Fruit fly (Drosophila melanogaster): Measurements from ENCODE around the gene Art3.
A peak's percentile ranks its signal among the peaks of the same experiment; 100 is the strongest.

Gene Art3

DNA sequence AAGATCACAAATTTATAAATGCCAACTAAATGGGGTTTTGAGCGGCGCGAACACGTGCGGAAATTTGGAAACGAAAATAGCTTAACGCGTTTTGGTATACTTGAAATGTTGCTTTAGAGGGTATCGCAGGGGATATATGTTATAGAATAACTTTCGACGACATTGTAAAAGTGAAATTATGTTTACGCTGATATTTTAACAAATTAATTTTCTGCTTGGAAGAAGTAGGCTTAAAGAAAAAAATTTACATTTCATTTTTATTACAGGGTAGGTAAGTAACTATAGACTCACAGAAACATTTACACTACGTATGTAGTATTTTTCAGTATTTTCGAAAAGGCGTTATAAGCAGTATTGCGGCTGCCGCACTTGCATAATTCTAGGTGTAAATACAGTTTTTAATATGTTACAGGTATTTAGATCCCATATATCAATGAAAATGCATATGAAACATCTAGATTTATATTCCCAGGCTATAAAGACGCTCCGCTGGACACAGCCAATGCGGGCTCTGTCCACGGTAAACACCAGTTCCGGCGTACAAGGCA lies at the start of gene Art3, which contains the start of gene mRpS10:
TSS of gene Art3 (minus strand) at position 80 of the 548 bp plus-strand sequence.
TSS of gene mRpS10 (plus strand) at position 337 of the 548 bp plus-strand sequence.
- TF ChIP-seq Dll (optimal IDR thresholded peaks at IDR 0.05) (no peak), usp (GFP tag; optimal IDR thresholded peaks at IDR 0.05) (no peak), psq (optimal IDR thresholded peaks at IDR 0.05) (no peak), pan (optimal IDR thresholded peaks at IDR 0.05) (peak; percentile 98), CG8478 (optimal IDR thresholded peaks at IDR 0.05) (no peak), EcR (GFP tag; optimal IDR thresholded peaks at IDR 0.05) (no peak)

DNA sequence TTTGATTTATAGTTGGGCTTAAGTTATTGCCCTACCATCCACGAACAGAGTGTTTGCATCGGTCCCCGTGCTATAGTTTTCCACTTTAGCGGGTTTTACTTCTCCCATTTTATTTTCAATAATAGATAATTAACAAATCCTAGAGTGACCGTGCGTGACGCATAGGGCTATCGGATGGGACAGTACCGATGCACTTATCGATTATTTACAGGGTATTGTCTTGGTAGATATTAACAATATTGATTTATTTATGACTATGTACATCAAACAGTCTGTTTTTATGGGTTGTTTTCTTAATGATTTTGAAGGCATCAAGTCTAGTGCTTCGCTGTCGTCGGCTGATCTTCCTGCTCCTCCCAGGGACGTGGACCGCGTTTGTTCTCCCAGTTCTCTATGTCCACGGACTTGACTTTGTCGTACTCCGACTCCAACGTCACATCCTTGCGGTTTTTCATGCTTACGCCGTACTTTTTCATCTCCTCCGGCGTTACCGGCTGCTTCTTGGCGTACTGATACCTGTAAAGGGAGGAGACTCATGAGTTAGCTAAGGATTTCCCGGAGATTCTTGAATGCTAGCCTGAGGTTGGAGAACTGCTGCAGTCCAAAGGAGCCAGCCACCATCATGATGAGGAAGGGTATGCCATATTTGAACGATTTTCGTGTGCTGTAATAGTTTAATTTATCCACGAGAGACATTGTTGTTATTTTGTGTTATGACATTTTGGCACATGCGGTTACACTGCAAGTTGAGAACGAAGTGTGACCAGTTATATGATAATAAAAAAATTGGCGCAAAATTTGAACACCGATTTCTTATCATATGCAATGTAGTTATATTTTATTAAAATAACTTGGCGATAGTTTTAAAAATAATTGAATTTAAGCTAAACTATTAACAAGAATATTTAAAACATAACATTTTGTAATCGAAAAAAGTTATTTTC lies 49.0 kb upstream of the Art3 start, which contains the start of the genes MRG15 and Tm1:
TSS of gene MRG15 (minus strand) at position 184 of the 944 bp plus-strand sequence.
TSS of gene Tm1 (plus strand) at position 295 of the 944 bp plus-strand sequence.
- TF ChIP-seq EcR (GFP tag; optimal IDR thresholded peaks at IDR 0.05) (no peak), Dll (optimal IDR thresholded peaks at IDR 0.05) (no peak), pan (optimal IDR thresholded peaks at IDR 0.05) (peak; percentile 77)

DNA sequence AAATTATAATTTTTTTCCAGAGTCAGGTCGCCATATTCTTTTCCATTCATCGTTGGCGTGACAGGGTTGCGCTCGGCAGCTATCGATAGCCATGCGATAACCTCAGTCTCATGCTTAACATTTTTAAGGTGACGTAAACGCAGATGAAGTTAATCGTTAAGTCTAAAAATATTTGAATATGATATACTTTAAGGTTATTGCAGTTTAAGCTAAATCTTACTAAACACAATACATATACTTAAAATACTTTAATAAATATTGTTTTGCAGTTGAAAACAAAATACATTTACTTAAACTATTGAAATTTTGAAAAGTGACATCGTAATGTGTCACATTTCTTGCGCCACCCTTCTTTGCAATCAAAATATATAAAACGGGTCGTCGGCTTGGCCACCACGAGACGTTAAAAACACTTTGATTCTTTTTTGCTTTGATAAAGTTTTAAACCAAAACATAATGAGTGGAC lies 46.0 kb upstream of the Art3 start, which contains the start of the genes Cp190 and CG4338:
TSS of gene Cp190 (minus strand) at position 84 of the 466 bp plus-strand sequence.
TSS of gene CG4338 (plus strand) at position 365 of the 466 bp plus-strand sequence.
- TF ChIP-seq psq (optimal IDR thresholded peaks at IDR 0.05) (no peak), Dll (optimal IDR thresholded peaks at IDR 0.05) (no peak), EcR (GFP tag; optimal IDR thresholded peaks at IDR 0.05) (no peak), pan (optimal IDR thresholded peaks at IDR 0.05) (no peak), CG8478 (optimal IDR thresholded peaks at IDR 0.05) (no peak), usp (GFP tag; optimal IDR thresholded peaks at IDR 0.05) (no peak)

DNA sequence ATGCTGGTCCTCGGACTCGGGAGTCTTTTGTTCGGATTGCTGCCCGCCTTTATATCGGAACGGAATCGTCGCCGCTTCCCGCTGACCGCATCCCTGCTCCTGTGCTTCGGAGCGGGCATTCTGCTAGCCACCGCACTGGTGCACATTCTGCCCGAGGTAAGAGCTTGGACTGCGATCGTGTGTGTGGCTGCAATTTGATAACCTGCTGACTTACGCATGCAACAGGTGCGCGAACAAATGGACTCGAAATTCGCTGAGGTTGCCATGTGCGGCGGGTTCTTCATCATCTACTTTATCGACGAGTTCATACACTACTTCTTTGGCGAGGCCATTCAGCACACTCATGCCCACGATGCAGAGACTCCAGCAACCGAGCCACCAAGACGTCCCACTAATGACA lies 39.6 kb upstream of the Art3 start:
- no peak for TF ChIP-seq pan (optimal IDR thresholded peaks at IDR 0.05)
- TF ChIP-seq EcR (GFP tag; optimal IDR thresholded peaks at IDR 0.05) = no peak
- no peak for TF ChIP-seq psq (optimal IDR thresholded peaks at IDR 0.05)
- no peak for TF ChIP-seq usp (GFP tag; optimal IDR thresholded peaks at IDR 0.05)
- no peak for TF ChIP-seq Dll (optimal IDR thresholded peaks at IDR 0.05)
- no peak for TF ChIP-seq CG8478 (optimal IDR thresholded peaks at IDR 0.05)

DNA sequence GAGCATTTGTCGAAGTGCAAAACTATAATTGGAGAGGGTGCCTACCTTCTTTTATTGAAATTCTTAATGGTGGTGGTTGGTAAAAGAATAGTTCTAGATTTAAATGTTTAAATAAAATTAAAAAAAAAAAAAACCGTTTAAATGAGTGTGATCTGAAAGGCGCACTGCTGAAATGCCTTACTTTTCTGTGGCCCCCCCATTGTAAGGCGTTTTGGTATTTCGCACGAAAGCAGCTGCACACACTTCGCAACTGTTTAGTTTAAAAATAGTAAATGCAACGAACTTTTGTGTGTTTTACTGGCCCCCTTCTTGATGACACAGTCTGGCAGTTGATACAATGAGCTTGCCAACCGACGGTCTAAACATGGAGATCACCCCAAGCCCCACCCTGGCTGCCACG lies 39.2 kb upstream of the Art3 start, which contains the start of the genes CG14864 and Zip88E:
TSS of gene CG14864 (minus strand) at position 113 of the 400 bp plus-strand sequence.
TSS of gene Zip88E (plus strand) at position 237 of the 400 bp plus-strand sequence.
- TF ChIP-seq psq (optimal IDR thresholded peaks at IDR 0.05) (no peak), CG8478 (optimal IDR thresholded peaks at IDR 0.05) (no peak), pan (optimal IDR thresholded peaks at IDR 0.05) (no peak), Dll (optimal IDR thresholded peaks at IDR 0.05) (no peak), usp (GFP tag; optimal IDR thresholded peaks at IDR 0.05) (no peak), EcR (GFP tag; optimal IDR thresholded peaks at IDR 0.05) (no peak)

DNA sequence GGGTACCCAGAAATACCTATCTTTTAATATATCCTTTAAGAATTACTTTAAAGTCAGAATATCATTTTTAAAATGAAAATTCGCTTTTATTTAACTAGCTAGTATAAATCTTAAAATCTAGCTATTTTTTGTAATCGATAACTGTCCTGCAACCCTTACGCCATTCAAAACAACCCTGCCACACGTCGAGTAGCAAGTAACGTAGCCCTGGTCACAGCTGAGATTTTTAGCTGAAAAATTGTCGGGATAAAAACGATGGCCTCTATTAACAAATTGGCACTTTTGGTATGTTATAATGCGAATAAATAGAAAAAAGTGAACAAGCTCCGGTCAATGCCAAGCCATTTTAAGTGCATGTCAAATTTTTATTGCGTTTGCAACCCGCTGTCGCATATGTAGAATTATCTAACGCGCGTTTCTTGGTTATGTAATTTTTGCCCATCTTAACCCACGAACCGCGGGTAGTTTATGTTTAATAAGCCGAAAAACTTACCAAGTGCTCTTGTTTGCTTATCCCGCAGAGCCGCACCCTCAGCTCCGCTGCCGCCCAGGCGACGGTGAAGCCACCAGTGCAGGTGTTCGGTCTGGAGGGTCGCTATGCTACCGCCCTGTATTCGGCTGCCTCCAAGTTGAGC lies 36.3 kb upstream of the Art3 start, which contains the start of gene ATPsynO:
TSS of gene ATPsynO (plus strand) at position 186 of the 635 bp plus-strand sequence.
- TF ChIP-seq psq (optimal IDR thresholded peaks at IDR 0.05) = no peak
- no peak for TF ChIP-seq pan (optimal IDR thresholded peaks at IDR 0.05)
- no peak for TF ChIP-seq usp (GFP tag; optimal IDR thresholded peaks at IDR 0.05)
- no peak for TF ChIP-seq Dll (optimal IDR thresholded peaks at IDR 0.05)

DNA sequence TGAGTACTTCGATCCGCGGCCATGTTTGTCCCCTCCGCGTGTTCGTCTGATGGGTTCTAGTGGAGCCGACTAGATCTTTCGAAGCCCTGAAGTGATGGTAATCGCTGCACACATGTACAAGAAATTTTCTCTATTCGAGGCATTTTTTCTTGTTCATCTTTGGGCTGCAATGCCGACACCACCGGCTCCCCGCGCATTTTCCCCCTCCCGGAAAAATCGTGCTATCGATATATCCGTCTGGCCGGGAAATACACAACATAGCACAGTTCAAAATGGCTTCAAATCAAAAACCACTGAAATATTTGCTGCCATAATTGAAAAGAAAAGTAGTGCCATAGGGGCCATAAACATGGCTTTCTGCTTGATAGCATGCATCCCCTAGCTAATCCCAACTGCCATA lies 34.7 kb upstream of the Art3 start:
- no peak for TF ChIP-seq Dll (optimal IDR thresholded peaks at IDR 0.05)
- TF ChIP-seq EcR (GFP tag; optimal IDR thresholded peaks at IDR 0.05) = no peak
- no peak for TF ChIP-seq usp (GFP tag; optimal IDR thresholded peaks at IDR 0.05)
- no peak for TF ChIP-seq psq (optimal IDR thresholded peaks at IDR 0.05)
- no peak for TF ChIP-seq CG8478 (optimal IDR thresholded peaks at IDR 0.05)

DNA sequence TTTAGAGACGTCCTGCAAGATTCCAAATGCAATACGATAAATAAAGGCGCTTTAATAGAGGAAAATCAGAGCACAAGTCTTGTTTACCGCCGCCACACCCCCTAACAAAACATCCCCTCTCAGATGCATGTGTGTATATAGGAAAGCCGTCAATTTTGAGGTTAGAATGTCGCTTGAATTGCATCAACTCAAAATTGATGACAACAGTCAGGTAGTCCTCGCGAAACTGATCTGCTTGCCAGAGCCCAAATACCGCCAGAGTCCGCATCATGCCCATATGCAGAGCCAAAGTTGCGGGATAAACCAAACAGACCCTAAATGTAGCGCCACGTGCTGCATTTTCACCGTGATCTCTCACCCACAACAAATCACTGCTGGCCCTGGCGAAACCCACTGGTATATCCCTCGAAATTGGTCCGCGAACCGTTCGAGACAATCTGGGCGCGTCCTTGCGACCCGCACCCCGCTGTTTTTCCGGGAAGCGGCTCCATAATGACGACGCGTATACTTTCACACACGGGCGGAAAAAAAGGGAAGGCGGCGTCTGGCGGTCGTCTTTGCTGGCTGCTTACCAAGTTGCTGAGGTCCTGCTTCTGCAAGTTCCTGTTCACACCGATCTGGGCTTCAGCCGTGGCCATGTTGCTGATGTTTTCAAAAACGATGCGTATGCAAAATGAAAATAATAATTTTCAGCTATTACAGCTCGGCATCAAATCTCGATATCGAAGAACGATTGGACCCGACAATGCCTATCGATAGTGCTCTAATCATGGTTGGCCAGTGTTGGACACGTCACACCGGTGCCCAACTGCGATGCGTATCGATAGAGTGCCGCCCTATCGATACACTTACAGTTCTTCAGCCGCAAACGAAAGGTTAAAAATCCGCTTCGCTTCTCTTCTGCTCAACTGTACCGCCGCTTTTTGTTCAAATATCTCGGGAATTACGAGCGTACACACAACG lies 33.8 kb upstream of the Art3 start, which contains the start of the genes eIF2gamma and Set:
TSS of gene eIF2gamma (minus strand) at position 749 of the 963 bp plus-strand sequence.
TSS of gene Set (plus strand) at position 843 of the 963 bp plus-strand sequence.
- TF ChIP-seq EcR (GFP tag; optimal IDR thresholded peaks at IDR 0.05) (no peak), CG8478 (optimal IDR thresholded peaks at IDR 0.05) (no peak), usp (GFP tag; optimal IDR thresholded peaks at IDR 0.05) (no peak), psq (optimal IDR thresholded peaks at IDR 0.05) (no peak), pan (optimal IDR thresholded peaks at IDR 0.05) (no peak)

DNA sequence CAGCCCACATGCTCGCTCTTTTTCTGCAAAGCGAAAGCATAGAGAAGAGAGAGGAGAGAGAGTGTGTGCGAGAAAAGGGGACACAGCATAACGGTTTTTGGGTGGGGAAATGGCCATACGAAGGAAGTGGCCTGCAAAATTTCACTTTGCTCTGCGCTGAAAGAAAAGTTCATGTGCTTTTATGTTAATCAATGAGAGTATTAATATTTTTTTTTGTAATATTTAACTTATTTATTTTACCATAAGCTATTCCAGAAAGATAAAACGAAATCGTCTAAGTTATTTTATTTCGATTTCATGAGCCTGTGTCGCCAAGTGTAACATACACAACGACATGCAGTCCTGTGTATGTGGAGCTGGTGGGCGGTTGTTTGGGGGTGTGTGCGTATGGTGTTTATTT lies 21.2 kb upstream of the Art3 start:
- TF ChIP-seq Dll (optimal IDR thresholded peaks at IDR 0.05) (no peak), EcR (GFP tag; optimal IDR thresholded peaks at IDR 0.05) (no peak), psq (optimal IDR thresholded peaks at IDR 0.05) (no peak)

DNA sequence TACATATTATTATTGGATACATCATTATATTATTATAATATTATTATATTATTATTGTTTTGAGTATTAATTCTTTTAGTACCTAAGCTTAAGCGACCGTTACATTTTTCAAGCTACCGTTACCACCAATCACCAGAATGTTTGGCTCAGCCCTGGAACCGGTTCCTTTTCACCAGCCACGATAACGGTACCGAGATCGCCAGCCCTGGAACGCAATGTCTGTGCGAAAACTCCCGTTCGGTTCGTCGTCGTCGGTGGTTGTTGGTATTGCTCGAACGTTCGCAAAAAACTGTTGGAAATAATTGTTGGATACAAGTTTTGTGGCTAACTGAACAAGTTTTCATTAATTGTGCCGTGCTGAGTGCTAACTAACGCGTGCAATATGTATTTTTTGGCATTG lies 20.5 kb upstream of the Art3 start, which contains the start of gene CG42404:
TSS of gene CG42404 (plus strand) at position 360 of the 400 bp plus-strand sequence.
- no peak for TF ChIP-seq psq (optimal IDR thresholded peaks at IDR 0.05)
- TF ChIP-seq Dll (optimal IDR thresholded peaks at IDR 0.05) = no peak
- no peak for TF ChIP-seq pan (optimal IDR thresholded peaks at IDR 0.05)
- no peak for TF ChIP-seq EcR (GFP tag; optimal IDR thresholded peaks at IDR 0.05)
- no peak for TF ChIP-seq usp (GFP tag; optimal IDR thresholded peaks at IDR 0.05)
- TF ChIP-seq CG8478 (optimal IDR thresholded peaks at IDR 0.05) = no peak

All from whole organism.